Worm (Caenorhabditis elegans) whole organism, young adult: ENCODE data around the gene F33D4.4.
A peak's percentile ranks its signal among the peaks of the same experiment; 100 is the strongest.

Experiments used
- B0019.2 ChIP-seq: fragments of 200-800 bp; sonication (Bioruptor generic); conservative IDR thresholded peaks from 2 replicates; pipeline ENCODE4 v1.3.6; 2022; ENCODE audit warnings: missing genetic modification reagents, missing genetic modification characterization, missing compliant biosample characterization
- B0336.3 ChIP-seq: fragments of 200-800 bp; sonication (Bioruptor generic); IDR thresholded peaks from 2 replicates; pipeline ENCODE4 v1.3.6; 2022; ENCODE audit warnings: missing genetic modification characterization, missing compliant biosample characterization
- F57A8.1 ChIP-seq: fragments of 200-800 bp; sonication (Bioruptor generic); optimal IDR thresholded peaks from 2 replicates; lab custom pipeline; 2018; ENCODE audit warnings: mild to moderate bottlenecking, missing genetic modification characterization, moderate library complexity, missing compliant biosample characterization
- F57C9.4 ChIP-seq: sonication (generic microtip); optimal IDR thresholded peaks from 2 replicates; lab custom pipeline; 2017; ENCODE audit warnings: mild to moderate bottlenecking, missing genetic modification characterization, missing compliant biosample characterization
- K12H6.12 ChIP-seq: fragments of 200-800 bp; sonication (Bioruptor generic); optimal IDR thresholded peaks from 2 replicates; lab custom pipeline; 2018; ENCODE audit warnings: mild to moderate bottlenecking, missing genetic modification characterization, missing compliant biosample characterization
- Y53F4B.3 ChIP-seq: fragments of 200-800 bp; sonication (Bioruptor generic); IDR thresholded peaks from 2 replicates; pipeline ENCODE4 v1.3.6; 2022; ENCODE audit warnings: missing genetic modification reagents, missing genetic modification characterization, missing compliant biosample characterization
- Y53G8AR.9 ChIP-seq: fragments of 200-800 bp; sonication (Bioruptor generic); conservative IDR thresholded peaks from 2 replicates; pipeline ENCODE4 v1.3.6; 2022; ENCODE audit warnings: missing genetic modification reagents, missing genetic modification characterization, missing compliant biosample characterization
- Y95B8A.8 ChIP-seq: fragments of 200-800 bp; sonication (Bioruptor generic); IDR thresholded peaks from 2 replicates; pipeline ENCODE4 v1.3.6; 2022; ENCODE audit warnings: missing genetic modification reagents, missing genetic modification characterization, missing compliant biosample characterization
- attf-5 ChIP-seq: fragments of 200-800 bp; sonication (Bioruptor generic); optimal IDR thresholded peaks from 2 replicates; lab custom pipeline; 2018; ENCODE audit warnings: mild to moderate bottlenecking, missing genetic modification characterization, missing compliant biosample characterization
- bed-2 ChIP-seq: fragments of 200-800 bp; sonication (Bioruptor generic); IDR thresholded peaks from 2 replicates; pipeline ENCODE4 v1.3.6; 2022; ENCODE audit warnings: missing genetic modification reagents, missing genetic modification characterization, missing compliant biosample characterization
- chd-7 ChIP-seq: sonication (generic microtip); optimal IDR thresholded peaks from 2 replicates; lab custom pipeline; 2016; ENCODE audit warnings: mild to moderate bottlenecking, missing genetic modification characterization, moderate library complexity, missing compliant biosample characterization
- dpl-1 ChIP-seq: fragments of 150-350 bp; optimal IDR thresholded peaks from 2 replicates; lab custom pipeline; 2014; ENCODE audit warnings: missing biosample characterization, missing genetic modification reagents, missing genetic modification characterization
- egl-44 ChIP-seq: fragments of 200-800 bp; sonication (Bioruptor generic); IDR thresholded peaks from 2 replicates; pipeline ENCODE4 v1.3.6; 2022; ENCODE audit warnings: missing genetic modification reagents, missing genetic modification characterization, missing compliant biosample characterization
- egrh-3 ChIP-seq: fragments of 200-800 bp; sonication (Bioruptor generic); IDR thresholded peaks from 2 replicates; pipeline ENCODE4 v1.3.6; 2022; ENCODE audit warnings: missing genetic modification reagents, missing genetic modification characterization, missing compliant biosample characterization
- hsf-1 ChIP-seq: fragments of 200-800 bp; sonication (Bioruptor generic); IDR thresholded peaks from 2 replicates; pipeline ENCODE4 v1.3.6; 2022; ENCODE audit warnings: missing genetic modification reagents, missing genetic modification characterization, missing compliant biosample characterization
- lag-1 ChIP-seq: fragments of 200-800 bp; sonication (Bioruptor generic); IDR thresholded peaks from 2 replicates; pipeline ENCODE4 v1.3.6; 2022; ENCODE audit warnings: missing genetic modification reagents, missing genetic modification characterization, missing compliant biosample characterization
- let-526 ChIP-seq: fragments of 200-800 bp; sonication (Bioruptor generic); IDR thresholded peaks from 2 replicates; pipeline ENCODE4 v1.3.6; 2022; ENCODE audit warnings: missing genetic modification reagents, missing genetic modification characterization, missing compliant biosample characterization
- let-607 ChIP-seq, 2 experiments: fragments of 200-800 bp in 1 of 2; sonication (Bioruptor generic) in 1 of 2; sonication (generic microtip) in 1 of 2; optimal IDR thresholded peaks; 2 replicates each; lab custom pipeline; 2016 to 2018; ENCODE audit warnings: mild to moderate bottlenecking in 2 of 2, missing compliant biosample characterization in 2 of 2, missing genetic modification characterization in 2 of 2, moderate library complexity in 2 of 2, missing genotype in 1 of 2
- lin-26 ChIP-seq: fragments of 200-800 bp; sonication (Bioruptor generic); IDR thresholded peaks from 2 replicates; pipeline ENCODE4 v1.3.6; 2022; ENCODE audit warnings: missing genetic modification reagents, missing genetic modification characterization, missing compliant biosample characterization
- lin-54 ChIP-seq: fragments of 200-800 bp; sonication (Bioruptor generic); optimal IDR thresholded peaks from 2 replicates; lab custom pipeline; 2018; ENCODE audit warnings: mild to moderate bottlenecking, missing genetic modification characterization, missing compliant biosample characterization
- lsy-27 ChIP-seq: sonication (generic microtip); optimal IDR thresholded peaks from 2 replicates; lab custom pipeline; 2017; ENCODE audit warnings: missing genetic modification characterization, mild to moderate bottlenecking, missing compliant biosample characterization, antibody characterized with exemption, missing genotype, borderline replicate concordance; ENCODE audit not compliant: insufficient read depth
- mel-28 ChIP-seq: sonication (generic microtip); optimal IDR thresholded peaks from 2 replicates; lab custom pipeline; 2016; ENCODE audit warnings: borderline replicate concordance, mild to moderate bottlenecking, missing genetic modification characterization, missing compliant biosample characterization
- mes-4 ChIP-seq: sonication (generic microtip); optimal IDR thresholded peaks from 2 replicates; lab custom pipeline; 2016; ENCODE audit warnings: missing genotype, missing genetic modification characterization, missing compliant biosample characterization
- nfya-1 ChIP-seq: sonication (generic microtip); optimal IDR thresholded peaks from 2 replicates; lab custom pipeline; 2017; ENCODE audit warnings: antibody characterized with exemption, missing compliant biosample characterization, missing genetic modification characterization, borderline replicate concordance; ENCODE audit not compliant: insufficient read depth
- nhr-80 ChIP-seq: sonication (generic microtip); optimal IDR thresholded peaks from 2 replicates; lab custom pipeline; 2016; ENCODE audit warnings: missing genetic modification characterization, missing compliant biosample characterization
- nhr-90 ChIP-seq: sonication (generic microtip); optimal IDR thresholded peaks from 2 replicates; lab custom pipeline; 2016; ENCODE audit warnings: missing genotype, mild to moderate bottlenecking, missing genetic modification characterization, missing compliant biosample characterization
- rpc-1 ChIP-seq, 2 experiments: fragments of 150-350 bp in 1 of 2; sonication (generic microtip) in 1 of 2; optimal IDR thresholded peaks; 2 replicates each; lab custom pipeline; 2014 to 2018; ENCODE audit warnings: missing biosample characterization in 1 of 2, missing genetic modification characterization in 1 of 2, missing genetic modification reagents in 1 of 2, missing genotype in 1 of 2
- unc-130 ChIP-seq: sonication (generic microtip); optimal IDR thresholded peaks from 2 replicates; lab custom pipeline; 2016; ENCODE audit warnings: missing genetic modification reagents, missing genetic modification characterization, missing compliant biosample characterization
- xnd-1 ChIP-seq: sonication (generic microtip); optimal IDR thresholded peaks from 2 replicates; lab custom pipeline; 2016; ENCODE audit warnings: missing genotype, missing genetic modification reagents, missing genetic modification characterization, missing compliant biosample characterization
- zfh-2 ChIP-seq: fragments of 200-800 bp; sonication (Bioruptor generic); conservative IDR thresholded peaks from 2 replicates; pipeline ENCODE4 v1.3.6; 2022; ENCODE audit warnings: missing genetic modification reagents, missing genetic modification characterization, missing compliant biosample characterization
- ztf-26 ChIP-seq: sonication (generic microtip); optimal IDR thresholded peaks from 2 replicates; lab custom pipeline; 2017; ENCODE audit warnings: missing genetic modification characterization, missing compliant biosample characterization
- ztf-3 ChIP-seq: fragments of 200-800 bp; sonication (Bioruptor generic); optimal IDR thresholded peaks from 2 replicates; lab custom pipeline; 2018; ENCODE audit warnings: mild to moderate bottlenecking, missing genetic modification characterization, missing compliant biosample characterization
- ztf-6 ChIP-seq: fragments of 200-800 bp; sonication (Bioruptor generic); IDR thresholded peaks from 2 replicates; pipeline ENCODE4 v1.3.6; 2022; ENCODE audit warnings: missing genetic modification reagents, missing genetic modification characterization, missing compliant biosample characterization

Gene F33D4.4

ce11 chrIV:7727258-7727657 is 20.6 kb upstream of the F33D4.4 start:
- TF ChIP-seq lag-1 (GFP tag; lab: Robert Waterston, UW) (no peak), egrh-3 (GFP tag; lab: Robert Waterston, UW) (peak; percentile 86; the same call in 1 of the 2 replicates), zfh-2 (GFP tag; lab: Robert Waterston, UW) (peak; percentile 88)

ce11 chrIV:7726325-7726724 is 19.6 kb upstream of the F33D4.4 start, which contains the start of gene C50F7.5:
Gene C50F7.5 (plus strand): TSS chrIV:7726719.
- no peak for TF ChIP-seq K12H6.12 (tag; lab: Kevin White, UChicago)
- TF ChIP-seq nhr-80 (tag; lab: Kevin White, UChicago): peak; percentile 26

- no peak for TF ChIP-seq dpl-1 (GFP tag; lab: Kevin White, UChicago)
- no peak for TF ChIP-seq unc-130 (GFP tag; lab: Kevin White, UChicago)
- no peak for TF ChIP-seq ztf-26 (tag; lab: Kevin White, UChicago)
- no peak for TF ChIP-seq lin-26 (GFP tag; lab: Robert Waterston, UW)
- no peak for TF ChIP-seq let-607 (tag; optimal IDR thresholded peaks at IDR 0.05; lab: Kevin White, UChicago)
- no peak for TF ChIP-seq Y53G8AR.9 (GFP tag; lab: Robert Waterston, UW)
- TF ChIP-seq nfya-1 (tag; lab: Kevin White, UChicago): no peak
- no peak for TF ChIP-seq let-526
- no peak for TF ChIP-seq Y95B8A.8 (GFP tag; lab: Robert Waterston, UW)
- TF ChIP-seq hsf-1 (GFP tag; lab: Robert Waterston, UW): no peak
- no peak for TF ChIP-seq egl-44 (GFP tag; lab: Robert Waterston, UW)
- TF ChIP-seq F57C9.4: no peak
- no peak for TF ChIP-seq F57A8.1 (GFP tag; lab: Kevin White, UChicago)
- no peak for TF ChIP-seq bed-2 (GFP tag; lab: Robert Waterston, UW)
- TF ChIP-seq B0336.3 (GFP tag; lab: Robert Waterston, UW): no peak
Measured at ce11 chrIV:7724912-7725311, 18.2 kb upstream of the F33D4.4 start.

- TF ChIP-seq mel-28 (no peak), chd-7 (tag; lab: Kevin White, UChicago) (no peak), nhr-90 (tag; lab: Kevin White, UChicago) (no peak), xnd-1 (tag; lab: Kevin White, UChicago) (no peak), Y53G8AR.9 (GFP tag; lab: Robert Waterston, UW) (no peak), attf-5 (GFP tag; lab: Kevin White, UChicago) (no peak), ztf-6 (GFP tag; lab: Robert Waterston, UW) (no peak), rpc-1 (optimal IDR thresholded peaks at IDR 0.05; lab: Kevin White, UChicago) (no peak), rpc-1 (tag; optimal IDR thresholded peaks at IDR 0.05; lab: Kevin White, UChicago) (no peak), Y53F4B.3 (GFP tag; lab: Robert Waterston, UW) (no peak), lsy-27 (no peak), lin-54 (GFP tag; lab: Kevin White, UChicago) (no peak), ztf-3 (no peak), mes-4 (tag; lab: Kevin White, UChicago) (no peak), B0019.2 (GFP tag; lab: Robert Waterston, UW) (no peak)
Measured at ce11 chrIV:7723555-7723954, 16.9 kb upstream of the F33D4.4 start.
